Fruit fly (Drosophila melanogaster) whole organism, embryonic: ENCODE results near the gene CG13449.

Experiments
- Ada2b ChIP-seq: fragments of 200-800 bp; sonication (Bioruptor generic); IDR thresholded peaks from 2 replicates; pipeline ENCODE4 v1.3.6; 2022; ENCODE audit warnings: missing biosample characterization, missing genetic modification characterization
- Bdp1 ChIP-seq: fragments of 200-800 bp; sonication (Bioruptor generic); optimal IDR thresholded peaks from 3 replicates; lab custom pipeline; 2016; ENCODE audit warnings: missing biosample characterization, missing genetic modification characterization
- BtbVII ChIP-seq: fragments of 200-800 bp; sonication (Bioruptor generic); optimal IDR thresholded peaks from 3 replicates; lab custom pipeline; 2017; ENCODE audit warnings: missing biosample characterization, mild to moderate bottlenecking, missing genetic modification characterization
- CG10209 ChIP-seq: fragments of 200-800 bp; sonication (Bioruptor generic); optimal IDR thresholded peaks from 3 replicates; lab custom pipeline; 2017; ENCODE audit warnings: missing biosample characterization, mild to moderate bottlenecking, missing genetic modification characterization, missing genetic modification reagents
- CG11085 ChIP-seq: fragments of 200-800 bp; sonication (Bioruptor generic); IDR thresholded peaks from 2 replicates; pipeline ENCODE4 v1.3.6; 2022; ENCODE audit warnings: missing biosample characterization, missing genetic modification characterization
- CG11456 ChIP-seq: fragments of 200-800 bp; sonication (Bioruptor generic); IDR thresholded peaks from 3 replicates; pipeline ENCODE4 v1.3.6; 2022; ENCODE audit warnings: missing biosample characterization, missing genetic modification characterization
- CG12299 ChIP-seq: fragments of 200-800 bp; sonication (Bioruptor generic); optimal IDR thresholded peaks from 2 replicates; lab custom pipeline; 2018; ENCODE audit warnings: missing biosample characterization, mild to moderate bottlenecking, missing genetic modification characterization
- CG15073 ChIP-seq: fragments of 200-800 bp; sonication (Bioruptor generic); optimal IDR thresholded peaks from 2 replicates; lab custom pipeline; 2016; ENCODE audit warnings: missing biosample characterization, missing genetic modification characterization
- CG17385 ChIP-seq: fragments of 200-800 bp; sonication (Bioruptor generic); optimal IDR thresholded peaks from 3 replicates; lab custom pipeline; 2018; ENCODE audit warnings: missing biosample characterization, mild to moderate bottlenecking, missing genetic modification characterization
- CG18619 ChIP-seq: fragments of 200-800 bp; sonication (Bioruptor generic); optimal IDR thresholded peaks from 3 replicates; lab custom pipeline; 2017; ENCODE audit warnings: missing biosample characterization, mild to moderate bottlenecking, missing genetic modification characterization
- CG2202 ChIP-seq: fragments of 200-800 bp; sonication (Bioruptor generic); optimal IDR thresholded peaks from 2 replicates; lab custom pipeline; 2018; ENCODE audit warnings: missing biosample characterization, mild to moderate bottlenecking, missing genetic modification characterization
- CG2889 ChIP-seq: fragments of 200-800 bp; sonication (Bioruptor generic); IDR thresholded peaks from 3 replicates; pipeline ENCODE4 v1.3.6; 2022; ENCODE audit warnings: missing biosample characterization, missing genetic modification characterization
- CG30020 ChIP-seq: fragments of 200-800 bp; optimal IDR thresholded peaks from 2 replicates; lab custom pipeline; 2019; ENCODE audit warnings: missing biosample characterization, mild to moderate bottlenecking, missing genetic modification characterization, moderate library complexity
- CG32767 ChIP-seq: fragments of 200-800 bp; sonication (Bioruptor generic); IDR thresholded peaks from 2 replicates; pipeline ENCODE4 v1.3.6; 2022; ENCODE audit warnings: missing biosample characterization, missing genetic modification characterization
- CG3847 ChIP-seq: fragments of 200-800 bp; sonication (Bioruptor generic); IDR thresholded peaks from 2 replicates; pipeline ENCODE4 v1.3.6; 2022; ENCODE audit warnings: missing biosample characterization, missing genetic modification characterization
- CG8388 ChIP-seq: fragments of 200-800 bp; sonication (Bioruptor generic); optimal IDR thresholded peaks from 2 replicates; lab custom pipeline; 2019; ENCODE audit warnings: missing biosample characterization, mild to moderate bottlenecking, missing genetic modification characterization, moderate library complexity
- CG8944 ChIP-seq: fragments of 200-800 bp; sonication (Bioruptor generic); optimal IDR thresholded peaks from 3 replicates; lab custom pipeline; 2016; ENCODE audit warnings: missing biosample characterization, missing genetic modification characterization
- CG9437 ChIP-seq: fragments of 200-800 bp; sonication (Bioruptor generic); optimal IDR thresholded peaks from 2 replicates; lab custom pipeline; 2018; ENCODE audit warnings: missing biosample characterization, mild to moderate bottlenecking, missing genetic modification characterization
- CHES-1-like ChIP-seq: fragments of 200-800 bp; sonication (Bioruptor generic); optimal IDR thresholded peaks from 2 replicates; lab custom pipeline; 2016; ENCODE audit warnings: missing biosample characterization, missing genetic modification characterization
- Dbx ChIP-seq: fragments of 200-800 bp; sonication (Bioruptor generic); IDR thresholded peaks from 3 replicates; pipeline ENCODE4 v1.3.6; 2022; ENCODE audit warnings: missing biosample characterization, missing genetic modification characterization
- Dip3 ChIP-seq: fragments of 200-800 bp; sonication (Bioruptor generic); optimal IDR thresholded peaks from 3 replicates; lab custom pipeline; 2016; ENCODE audit warnings: missing biosample characterization, missing genetic modification characterization
- Drgx ChIP-seq: fragments of 200-800 bp; sonication (Bioruptor generic); IDR thresholded peaks from 2 replicates; pipeline ENCODE4 v1.3.6; 2022; ENCODE audit warnings: missing biosample characterization, missing genetic modification characterization
- Fer1 ChIP-seq: fragments of 200-800 bp; sonication (Bioruptor generic); optimal IDR thresholded peaks from 2 replicates; lab custom pipeline; 2017; ENCODE audit warnings: missing biosample characterization, mild to moderate bottlenecking, missing genetic modification characterization
- H15 ChIP-seq: fragments of 200-800 bp; sonication (Bioruptor generic); IDR thresholded peaks from 3 replicates; pipeline ENCODE4 v1.3.6; 2022; ENCODE audit warnings: missing biosample characterization, missing genetic modification characterization
- HLH54F ChIP-seq: fragments of 200-800 bp; sonication (Bioruptor generic); optimal IDR thresholded peaks from 3 replicates; lab custom pipeline; 2016; ENCODE audit warnings: missing biosample characterization, missing genetic modification characterization
- Hmx ChIP-seq: fragments of 200-800 bp; sonication (Bioruptor generic); optimal IDR thresholded peaks from 2 replicates; lab custom pipeline; 2016; ENCODE audit warnings: missing biosample characterization, missing genetic modification characterization
- Hr3 ChIP-seq: fragments of 200-800 bp; sonication (Bioruptor generic); optimal IDR thresholded peaks from 3 replicates; lab custom pipeline; 2016; ENCODE audit warnings: missing biosample characterization, missing genetic modification characterization
- Ssrp ChIP-seq: fragments of 200-800 bp; sonication (Bioruptor generic); optimal IDR thresholded peaks from 2 replicates; lab custom pipeline; 2018; ENCODE audit warnings: missing biosample characterization, mild to moderate bottlenecking, missing genetic modification characterization, moderate library complexity
- Stat92E ChIP-seq, 3 experiments: fragments of >200 bp in 2 of 3; fragments of 200-800 bp in 1 of 3; sonication (Bioruptor generic) in 1 of 3; optimal IDR thresholded peaks; 2 replicates each; lab custom pipeline; 2017 to 2019; ENCODE audit warnings: missing biosample characterization in 3 of 3, missing genetic modification characterization in 3 of 3, mild to moderate bottlenecking in 1 of 3, moderate library complexity in 1 of 3
- Taf1 ChIP-seq: fragments of 200-800 bp; sonication (Bioruptor generic); IDR thresholded peaks from 2 replicates; pipeline ENCODE4 v1.3.6; 2022; ENCODE audit warnings: missing biosample characterization, missing genetic modification characterization
- Usf ChIP-seq: fragments of 200-800 bp; sonication (Bioruptor generic); optimal IDR thresholded peaks from 2 replicates; lab custom pipeline; 2017; ENCODE audit warnings: missing genotype, missing biosample characterization, missing genetic modification characterization
- al ChIP-seq: fragments of 200-800 bp; sonication (Bioruptor generic); IDR thresholded peaks from 2 replicates; pipeline ENCODE4 v1.3.6; 2022; ENCODE audit warnings: missing biosample characterization, missing genetic modification characterization
- bcd ChIP-seq: fragments of 200-800 bp; sonication (Bioruptor generic); optimal IDR thresholded peaks from 2 replicates; lab custom pipeline; 2017; ENCODE audit warnings: missing biosample characterization, mild to moderate bottlenecking, missing genetic modification characterization
- btn ChIP-seq: fragments of 200-800 bp; sonication (Bioruptor generic); optimal IDR thresholded peaks from 2 replicates; lab custom pipeline; 2016; ENCODE audit warnings: missing biosample characterization, missing genetic modification characterization
- corto ChIP-seq: fragments of 200-800 bp; sonication (Bioruptor generic); optimal IDR thresholded peaks from 2 replicates; lab custom pipeline; 2016; ENCODE audit warnings: missing biosample characterization, mild to moderate bottlenecking, missing genetic modification characterization, moderate library complexity
- dpn ChIP-seq, 2 experiments: fragments of 200-800 bp; sonication (Bioruptor generic); optimal IDR thresholded peaks; 3 replicates each; lab custom pipeline; 2016; ENCODE audit warnings: missing biosample characterization in 2 of 2, missing genetic modification characterization in 2 of 2
- gfzf ChIP-seq: fragments of 200-800 bp; sonication (Bioruptor generic); optimal IDR thresholded peaks from 2 replicates; lab custom pipeline; 2016; ENCODE audit warnings: missing biosample characterization, mild to moderate bottlenecking, missing genetic modification characterization, moderate library complexity
- hbn ChIP-seq: fragments of 200-800 bp; sonication (Bioruptor generic); IDR thresholded peaks from 2 replicates; pipeline ENCODE4 v1.3.6; 2022; ENCODE audit warnings: missing biosample characterization, missing genetic modification characterization; ENCODE audit not compliant: partially characterized antibody
- hth ChIP-seq: fragments of >200 bp; optimal IDR thresholded peaks from 2 replicates; lab custom pipeline; 2017; ENCODE audit warnings: inconsistent platforms
- luna ChIP-seq: fragments of 200-800 bp; sonication (Bioruptor generic); optimal IDR thresholded peaks from 2 replicates; lab custom pipeline; 2016; ENCODE audit warnings: missing biosample characterization, missing genetic modification characterization
- nom ChIP-seq: fragments of 200-800 bp; sonication (Bioruptor generic); optimal IDR thresholded peaks from 2 replicates; lab custom pipeline; 2017; ENCODE audit warnings: missing biosample characterization, missing genetic modification characterization, mild to moderate bottlenecking, moderate library complexity, missing genetic modification reagents
- pan ChIP-seq, 4 experiments: fragments of >200 bp in 3 of 4; fragments of 200-800 bp in 1 of 4; sonication (Bioruptor generic) in 1 of 4; optimal IDR thresholded peaks in 3 of 4; IDR thresholded peaks in 1 of 4; 2 replicates each; pipeline versions ENCODE4 v1.3.6 to Lab custom; 2017 to 2022; ENCODE audit warnings: missing biosample characterization in 2 of 4, missing genetic modification characterization in 2 of 4, mixed read lengths in 1 of 4
- ranshi ChIP-seq: fragments of 200-800 bp; sonication (Bioruptor generic); IDR thresholded peaks from 2 replicates; pipeline ENCODE4 v1.3.6; 2022; ENCODE audit warnings: missing biosample characterization, missing genetic modification characterization
- sens ChIP-seq: fragments of 200-800 bp; sonication (Bioruptor generic); peaks from one replicate; lab custom pipeline; 2016; ENCODE audit warnings: missing biosample characterization, missing genetic modification characterization
- stwl ChIP-seq: fragments of 200-800 bp; sonication (Bioruptor generic); optimal IDR thresholded peaks from 3 replicates; lab custom pipeline; 2018; ENCODE audit warnings: missing biosample characterization, mild to moderate bottlenecking, missing genetic modification characterization, moderate library complexity
- tna ChIP-seq: fragments of 200-800 bp; sonication (Bioruptor generic); IDR thresholded peaks from 2 replicates; pipeline ENCODE4 v1.3.6; 2022; ENCODE audit warnings: missing biosample characterization, missing genetic modification characterization; ENCODE audit not compliant: partially characterized antibody
- trem ChIP-seq: fragments of 200-800 bp; optimal IDR thresholded peaks from 3 replicates; lab custom pipeline; 2019; ENCODE audit warnings: missing biosample characterization, mild to moderate bottlenecking, missing genetic modification characterization, moderate library complexity
- twi ChIP-seq: fragments of 200-800 bp; optimal IDR thresholded peaks from 2 replicates; lab custom pipeline; 2019; ENCODE audit warnings: missing biosample characterization, mild to moderate bottlenecking, missing genetic modification characterization, moderate library complexity
- vnd ChIP-seq: fragments of 200-800 bp; sonication (Bioruptor generic); IDR thresholded peaks from 3 replicates; pipeline ENCODE4 v1.3.6; 2022; ENCODE audit warnings: missing biosample characterization, missing genetic modification characterization; ENCODE audit not compliant: partially characterized antibody

Gene CG13449

DNA sequence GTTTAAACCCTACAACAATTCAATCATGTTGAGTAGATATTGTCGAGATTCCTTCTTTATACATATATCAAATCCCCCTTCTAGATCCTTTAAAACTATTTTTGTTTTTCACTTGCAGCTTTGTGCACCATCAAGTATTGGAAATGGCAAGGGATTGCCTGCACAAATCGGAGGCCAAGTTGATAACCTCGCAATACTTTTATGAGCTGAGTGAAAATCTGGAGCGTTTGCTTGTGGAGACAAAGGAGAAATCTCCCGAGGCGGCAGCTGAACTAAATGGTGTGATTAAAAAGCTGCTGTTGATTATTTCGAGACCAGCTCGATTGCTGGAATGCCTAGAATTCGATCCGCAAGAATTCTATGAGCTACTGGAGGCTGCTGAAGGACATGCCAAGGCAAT, 42.1 kb downstream of the CG13449 start:
- TF ChIP-seq hbn (GFP tag; lab: Robert Waterston, UW) (no peak), Bdp1 (no peak), Taf1 (no peak), CG2889 (no peak), ranshi (GFP tag; lab: Robert Waterston, UW) (no peak), sens (GFP tag; lab: Kevin White, UChicago) (no peak), btn (no peak), CG2202 (tag; lab: Kevin White, UChicago) (no peak), CG18619 (GFP tag; lab: Kevin White, UChicago) (no peak), CG8944 (GFP tag; lab: Kevin White, UChicago) (no peak), Ssrp (no peak), CG15073 (GFP tag; lab: Kevin White, UChicago) (no peak), Usf (no peak), corto (GFP tag; lab: Kevin White, UChicago) (no peak), BtbVII (no peak), CG10209 (GFP tag; lab: Kevin White, UChicago) (no peak)

DNA sequence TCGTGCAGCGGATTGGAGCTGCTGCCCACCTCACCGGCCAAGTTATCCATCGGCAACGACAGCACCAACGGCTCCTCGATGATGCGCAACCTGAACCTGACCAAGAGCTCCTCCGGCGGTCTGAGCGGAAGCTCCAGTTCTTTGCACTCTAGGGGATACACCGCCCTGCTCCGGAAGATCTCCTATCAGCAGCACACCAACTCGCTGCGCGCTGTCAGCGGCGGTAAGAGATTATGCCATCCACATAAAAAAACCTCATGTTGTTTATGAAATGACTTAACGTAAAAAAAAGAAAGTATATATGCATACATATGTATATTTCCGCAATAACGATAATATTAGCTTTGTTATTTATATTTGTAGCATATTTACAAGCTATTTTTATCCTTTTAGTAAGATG, 43.9 kb downstream of the CG13449 start:
- TF ChIP-seq CG11456 (GFP tag; lab: Robert Waterston, UW) (0 out of 3 replicates have a peak, but pooled peaks have one; percentile 18), bcd (no peak), hth (no peak), Dbx (GFP tag; lab: Robert Waterston, UW) (0 out of 3 replicates have a peak, but pooled peaks have one; percentile 0)

DNA sequence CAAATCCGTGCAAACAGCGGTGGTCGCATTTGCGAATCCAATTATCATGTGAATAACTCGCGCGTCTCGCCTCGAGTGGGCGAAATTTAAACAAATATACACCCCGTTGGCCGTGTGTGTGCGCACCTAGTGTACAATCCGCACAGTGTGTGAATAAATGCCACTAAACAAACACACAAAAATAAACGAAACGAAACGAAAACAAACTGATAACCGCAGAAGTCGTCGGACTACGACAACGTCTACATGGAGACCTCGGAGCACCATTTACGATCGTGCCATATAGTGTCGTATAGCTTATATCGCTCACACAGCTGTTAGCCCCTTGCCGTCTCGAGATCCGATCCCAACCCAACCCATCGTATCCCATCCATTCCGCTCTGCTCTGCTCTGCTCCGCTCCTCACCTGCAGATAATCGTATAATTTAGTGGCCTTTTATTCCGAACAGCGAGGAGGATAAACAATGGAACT, 46.1 kb downstream of the CG13449 start:
- TF ChIP-seq CG11085 (GFP tag; lab: Robert Waterston, UW) (no peak), CG9437 (GFP tag; lab: Kevin White, UChicago) (no peak), trem (no peak), luna (GFP tag; lab: Kevin White, UChicago) (no peak), CHES-1-like (GFP tag; lab: Kevin White, UChicago) (peak; percentile 87), twi (peak; percentile 3), Hmx (GFP tag; lab: Kevin White, UChicago) (no peak), Hr3 (GFP tag; lab: Kevin White, UChicago) (no peak), nom (GFP tag; lab: Kevin White, UChicago) (no peak), CG3847 (GFP tag; lab: Robert Waterston, UW) (peak; percentile 47), CG17385 (no peak), vnd (GFP tag; lab: Robert Waterston, UW) (no peak), sens (GFP tag; lab: Kevin White, UChicago) (peak; percentile 88), CG30020 (tag; lab: Kevin White, UChicago) (no peak), al (GFP tag; lab: Robert Waterston, UW) (no peak), Bdp1 (peak; percentile 3), Stat92E (GFP tag; optimal IDR thresholded peaks at IDR 0.05; lab: Kevin White, UChicago) (no peak), dpn (GFP tag; optimal IDR thresholded peaks at IDR 0.05; lab: Kevin White, UChicago) (no peak), Fer1 (GFP tag; lab: Kevin White, UChicago) (peak; percentile 90), gfzf (GFP tag; lab: Kevin White, UChicago) (no peak), Ada2b (no peak), tna (GFP tag; lab: Robert Waterston, UW) (no peak), Drgx (GFP tag; lab: Robert Waterston, UW) (0 out of 2 replicates have a peak, but pooled peaks have one; percentile 23), H15 (GFP tag; lab: Robert Waterston, UW) (no peak), pan (optimal IDR thresholded peaks at IDR 0.05; lab: Kevin White, UChicago) (no peak), pan (GFP tag; optimal IDR thresholded peaks at IDR 0.05 in 1 of 2, IDR thresholded peaks at IDR 0.05 in 1 of 2) (peak in 1 of 2 experiments; percentile 53), Dip3 (GFP tag; lab: Kevin White, UChicago) (no peak), HLH54F (GFP tag; lab: Kevin White, UChicago) (no peak), CG12299 (tag; lab: Kevin White, UChicago) (peak; percentile 62), CG8388 (GFP tag; lab: Kevin White, UChicago) (peak; percentile 63), CG32767 (GFP tag; lab: Robert Waterston, UW) (no peak; the same call in 1 of the 2 replicates), stwl (tag; lab: Kevin White, UChicago) (no peak)
